Worm (Caenorhabditis elegans): Measurements from ENCODE around the gene C54F6.12.

DNA sequence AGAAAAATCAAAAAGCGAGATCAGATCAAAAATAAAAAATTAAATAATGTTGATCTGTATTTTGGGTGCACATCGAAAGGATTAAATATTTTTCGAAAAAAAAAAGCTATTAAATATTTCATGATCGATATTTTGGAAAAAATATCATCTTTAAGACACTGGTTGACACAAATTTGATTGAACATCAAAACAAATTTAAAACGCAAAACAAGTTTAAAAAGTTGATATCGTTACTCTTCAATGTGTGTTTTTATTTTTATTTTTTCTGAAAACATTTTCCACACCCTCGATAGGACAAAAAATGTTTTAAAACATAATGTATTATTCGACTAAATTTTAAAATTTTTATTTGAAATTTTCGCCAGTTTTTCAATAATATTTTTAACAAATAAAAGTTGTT, at the start of gene C54F6.12:
- TF ChIP-seq snpc-4 (tag; optimal IDR thresholded peaks at IDR 0.05) = no peak
- TF ChIP-seq nhr-10 (tag; optimal IDR thresholded peaks at IDR 0.05) = no peak
- no peak for TF ChIP-seq nhr-12 (tag; optimal IDR thresholded peaks at IDR 0.05)
- TF ChIP-seq lsy-2 (tag; optimal IDR thresholded peaks at IDR 0.05) = no peak
- no peak for TF ChIP-seq aly-2 (tag; optimal IDR thresholded peaks at IDR 0.05)

Data from whole organism, L2 larva.